Fruit fly (Drosophila melanogaster): Measurements from ENCODE around the gene Hsp27.

dm6 chr3L:9423757-9424527, 40.1 kb downstream of the Hsp27 start:
- TF ChIP-seq CG8478 (optimal IDR thresholded peaks at IDR 0.05): no peak
- TF ChIP-seq CTCF (optimal IDR thresholded peaks at IDR 0.05): no peak

All from S2 (cell line).